Worm (Caenorhabditis elegans): Measurements from ENCODE around the gene bmy-1.

The bmy-1 gene

DNA sequence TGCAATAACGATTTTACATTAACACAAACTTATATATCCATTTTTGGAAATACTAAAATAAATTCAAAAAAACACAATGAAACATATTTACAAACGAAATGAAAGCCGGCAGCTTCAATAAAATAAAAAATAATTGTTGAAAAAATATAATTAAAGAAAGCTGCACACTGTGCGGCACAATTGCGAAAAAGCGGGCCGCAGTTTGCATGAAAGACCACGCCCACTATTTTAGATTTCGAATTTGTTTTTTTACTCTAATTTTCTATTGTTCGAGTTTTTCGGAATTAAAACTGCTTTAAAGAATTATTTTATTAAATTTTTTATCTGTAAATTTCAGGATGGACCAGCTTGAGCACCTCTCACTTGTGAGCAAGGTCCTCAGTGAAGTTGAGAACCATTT is 40.7 kb downstream of the bmy-1 start, which contains the start of gene mog-5:
Gene mog-5, plus strand, starts transcription at position 338 of the 400 bp plus-strand sequence.
- TF ChIP-seq B0310.2 (tag; optimal IDR thresholded peaks at IDR 0.05) (no peak), flt-1 (GFP tag; IDR thresholded peaks at IDR 0.05) (peak; percentile 65), hmg-4 (GFP tag; optimal IDR thresholded peaks at IDR 0.05) (no peak), ceh-36 (tag; optimal IDR thresholded peaks at IDR 0.05) (no peak), tbx-37 (GFP tag; conservative IDR thresholded peaks at IDR 0.05) (no peak), ets-7 (tag; optimal IDR thresholded peaks at IDR 0.05) (no peak), sea-1 (GFP tag; conservative IDR thresholded peaks at IDR 0.05) (0 out of 2 replicates have a peak, but pooled peaks have one; percentile 55), hmbx-1 (tag; optimal IDR thresholded peaks at IDR 0.05) (no peak), ceh-13 (GFP tag; optimal IDR thresholded peaks at IDR 0.05) (peak; percentile 9), F13C5.2 (tag; optimal IDR thresholded peaks at IDR 0.05) (peak; percentile 83), tra-4 (tag; optimal IDR thresholded peaks at IDR 0.05) (no peak), scrt-1 (GFP tag; IDR thresholded peaks at IDR 0.05) (0 out of 2 replicates have a peak, but pooled peaks have one; percentile 46), aly-1 (tag; optimal IDR thresholded peaks at IDR 0.05) (no peak), pes-1 (GFP tag; IDR thresholded peaks at IDR 0.05) (no peak; the same call in 1 of the 2 replicates), tbx-11 (GFP tag; IDR thresholded peaks at IDR 0.05) (peak; percentile 65; the same call in 1 of the 2 replicates), ama-1 (optimal IDR thresholded peaks at IDR 0.05) (no peak), hnd-1 (tag; optimal IDR thresholded peaks at IDR 0.05) (no peak)

DNA sequence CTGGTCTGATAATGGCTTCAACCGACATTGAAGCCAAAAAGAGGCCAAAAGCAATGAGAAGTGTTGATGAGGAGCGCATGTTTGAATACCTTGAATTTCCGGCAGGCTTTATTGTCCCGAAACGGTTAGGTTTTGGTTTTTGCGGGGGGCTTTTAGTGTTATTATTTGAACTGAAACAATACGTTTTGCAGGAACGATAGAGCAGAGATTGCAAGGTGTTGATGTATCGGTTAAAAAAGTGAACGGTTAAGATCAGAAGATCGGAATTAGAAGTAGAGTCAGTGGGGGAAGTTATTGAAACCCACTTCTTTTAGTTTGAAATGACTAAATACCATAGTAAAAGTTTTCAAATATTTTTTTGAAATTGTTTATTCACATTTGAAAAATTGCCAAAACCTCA is 49.1 kb downstream of the bmy-1 start, which contains the start of gene clec-141:
Gene clec-141, minus strand, starts transcription at position 101 of the 400 bp plus-strand sequence.
- TF ChIP-seq hmg-4 (GFP tag; optimal IDR thresholded peaks at IDR 0.05) (no peak), ets-7 (tag; optimal IDR thresholded peaks at IDR 0.05) (no peak), B0310.2 (tag; optimal IDR thresholded peaks at IDR 0.05) (no peak), ceh-13 (GFP tag; optimal IDR thresholded peaks at IDR 0.05) (no peak), hnd-1 (tag; optimal IDR thresholded peaks at IDR 0.05) (no peak), F13C5.2 (tag; optimal IDR thresholded peaks at IDR 0.05) (no peak), aly-1 (tag; optimal IDR thresholded peaks at IDR 0.05) (no peak), tbx-11 (GFP tag; IDR thresholded peaks at IDR 0.05) (no peak), tbx-37 (GFP tag; conservative IDR thresholded peaks at IDR 0.05) (no peak), scrt-1 (GFP tag; IDR thresholded peaks at IDR 0.05) (no peak), pes-1 (GFP tag; IDR thresholded peaks at IDR 0.05) (no peak), tra-4 (tag; optimal IDR thresholded peaks at IDR 0.05) (no peak), hmbx-1 (tag; optimal IDR thresholded peaks at IDR 0.05) (no peak), sea-1 (GFP tag; conservative IDR thresholded peaks at IDR 0.05) (no peak), flt-1 (GFP tag; IDR thresholded peaks at IDR 0.05) (no peak)

DNA sequence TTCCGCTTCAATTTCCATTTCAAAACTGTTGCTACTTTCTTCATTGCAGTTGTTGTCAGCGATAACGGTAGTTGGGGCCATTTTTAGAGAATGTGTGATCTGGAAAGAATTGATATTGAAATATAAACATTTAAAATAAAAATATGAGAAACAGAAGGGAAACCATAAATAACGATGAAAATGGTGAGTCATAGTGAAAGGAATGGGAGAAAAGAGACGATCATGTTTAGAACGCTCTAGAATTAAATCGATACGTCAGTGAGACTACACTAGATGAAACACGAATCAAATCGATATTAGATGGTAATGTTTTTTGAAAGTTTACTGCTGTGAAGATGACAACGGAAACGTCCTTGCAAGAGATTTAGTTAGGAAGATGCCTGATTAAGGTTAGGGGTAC is 50.4 kb downstream of the bmy-1 start, which contains the start of the genes EEED8.12 and EEED8.4:
Gene EEED8.12, minus strand, starts transcription at position 101 of the 400 bp plus-strand sequence.
Gene EEED8.4, plus strand, starts transcription at position 396 of the 400 bp plus-strand sequence.
- TF ChIP-seq tra-4 (tag; optimal IDR thresholded peaks at IDR 0.05): no peak
- TF ChIP-seq ets-7 (tag; optimal IDR thresholded peaks at IDR 0.05): no peak
- TF ChIP-seq tbx-11 (GFP tag; IDR thresholded peaks at IDR 0.05): no peak
- no peak for TF ChIP-seq scrt-1 (GFP tag; IDR thresholded peaks at IDR 0.05)
- TF ChIP-seq B0310.2 (tag; optimal IDR thresholded peaks at IDR 0.05): no peak
- no peak for TF ChIP-seq aly-1 (tag; optimal IDR thresholded peaks at IDR 0.05)
- TF ChIP-seq pes-1 (GFP tag; IDR thresholded peaks at IDR 0.05): no peak
- no peak for TF ChIP-seq ceh-13 (GFP tag; optimal IDR thresholded peaks at IDR 0.05)
- no peak for TF ChIP-seq hmbx-1 (tag; optimal IDR thresholded peaks at IDR 0.05)
- no peak for TF ChIP-seq flt-1 (GFP tag; IDR thresholded peaks at IDR 0.05)
- TF ChIP-seq hmg-4 (GFP tag; optimal IDR thresholded peaks at IDR 0.05): no peak
- TF ChIP-seq F13C5.2 (tag; optimal IDR thresholded peaks at IDR 0.05): no peak
- TF ChIP-seq ama-1 (optimal IDR thresholded peaks at IDR 0.05): no peak
- TF ChIP-seq ceh-36 (tag; optimal IDR thresholded peaks at IDR 0.05): no peak
- TF ChIP-seq tbx-37 (GFP tag; conservative IDR thresholded peaks at IDR 0.05): no peak
- TF ChIP-seq sea-1 (GFP tag; conservative IDR thresholded peaks at IDR 0.05): no peak
- no peak for TF ChIP-seq hnd-1 (tag; optimal IDR thresholded peaks at IDR 0.05)
